Worm (Caenorhabditis elegans) whole organism, L4 larva: ENCODE data around the gene unc-61.

ENCODE experiments used
- F10B5.3 ChIP-seq: sonication (generic microtip); optimal IDR thresholded peaks from 2 replicates; lab custom pipeline; 2016; ENCODE audit warnings: mild to moderate bottlenecking, missing genetic modification characterization, missing compliant biosample characterization
- F26F4.8 ChIP-seq: fragments of 200-800 bp; sonication (Bioruptor generic); conservative IDR thresholded peaks from 2 replicates; pipeline ENCODE4 v1.3.6; 2022; ENCODE audit warnings: missing genetic modification characterization, missing compliant biosample characterization
- F37D6.2 ChIP-seq: sonication (generic microtip); optimal IDR thresholded peaks from 2 replicates; lab custom pipeline; 2016; ENCODE audit warnings: mild to moderate bottlenecking, missing genetic modification characterization, missing compliant biosample characterization
- Y105C5A.15 ChIP-seq: fragments of 200-800 bp; sonication (Bioruptor generic); IDR thresholded peaks from 2 replicates; pipeline ENCODE4 v1.3.6; 2022; ENCODE audit warnings: missing genetic modification characterization, missing compliant biosample characterization
- Y5F2A.4 ChIP-seq: fragments of 200-800 bp; sonication (Bioruptor generic); optimal IDR thresholded peaks from 2 replicates; lab custom pipeline; 2018; ENCODE audit warnings: mild to moderate bottlenecking, missing genetic modification characterization, missing compliant biosample characterization
- Y75B8A.6 ChIP-seq: fragments of 200-800 bp; sonication (Bioruptor generic); IDR thresholded peaks from 2 replicates; pipeline ENCODE4 v1.3.6; 2022; ENCODE audit warnings: missing genetic modification reagents, missing genetic modification characterization, missing compliant biosample characterization
- aha-1 ChIP-seq: fragments of 150-350 bp; peaks from one replicate; lab custom pipeline; 2014; ENCODE audit warnings: missing biosample characterization, missing genetic modification characterization
- arid-1 ChIP-seq: fragments of 200-800 bp; sonication (Bioruptor generic); conservative IDR thresholded peaks from 2 replicates; pipeline ENCODE4 v1.3.6; 2022; ENCODE audit warnings: missing genetic modification reagents, missing genetic modification characterization, missing compliant biosample characterization
- daf-8 ChIP-seq: fragments of 200-800 bp; sonication (Bioruptor generic); IDR thresholded peaks from 2 replicates; pipeline ENCODE4 v1.3.6; 2022; ENCODE audit warnings: missing genetic modification characterization, missing compliant biosample characterization
- dmd-6 ChIP-seq: fragments of 200-800 bp; sonication (Bioruptor generic); IDR thresholded peaks from 2 replicates; pipeline ENCODE4 v1.3.6; 2022; ENCODE audit warnings: missing genetic modification reagents, missing genetic modification characterization, missing compliant biosample characterization
- dmd-9 ChIP-seq: fragments of 200-800 bp; sonication (Bioruptor generic); IDR thresholded peaks from 2 replicates; pipeline ENCODE4 v1.3.6; 2022; ENCODE audit warnings: missing genetic modification reagents, missing genetic modification characterization, missing compliant biosample characterization
- fos-1 ChIP-seq: fragments of 150-350 bp; optimal IDR thresholded peaks from 2 replicates; lab custom pipeline; 2014; ENCODE audit warnings: missing biosample characterization, missing genetic modification characterization
- hif-1 ChIP-seq, 2 experiments: sonication (generic microtip); optimal IDR thresholded peaks; 2 replicates each; lab custom pipeline; 2016 to 2017; ENCODE audit warnings: missing compliant biosample characterization in 2 of 2, missing genetic modification characterization in 2 of 2, missing genetic modification reagents in 2 of 2, missing genotype in 2 of 2, mild to moderate bottlenecking in 1 of 2
- jun-1 ChIP-seq: fragments of 150-350 bp; optimal IDR thresholded peaks from 2 replicates; lab custom pipeline; 2014; ENCODE audit warnings: missing biosample characterization, missing genetic modification reagents, missing genetic modification characterization
- lir-3 ChIP-seq: sonication (generic microtip); optimal IDR thresholded peaks from 2 replicates; lab custom pipeline; 2016; ENCODE audit warnings: mild to moderate bottlenecking, missing genetic modification characterization, missing compliant biosample characterization
- mxl-3 ChIP-seq: fragments of 200-800 bp; sonication (Bioruptor generic); optimal IDR thresholded peaks from 2 replicates; lab custom pipeline; 2018; ENCODE audit warnings: mild to moderate bottlenecking, missing genetic modification characterization, missing compliant biosample characterization
- nhr-10 ChIP-seq: fragments of 150-350 bp; optimal IDR thresholded peaks from 2 replicates; lab custom pipeline; 2014; ENCODE audit warnings: missing biosample characterization, missing genetic modification characterization
- nhr-102 ChIP-seq: sonication (generic microtip); optimal IDR thresholded peaks from 2 replicates; lab custom pipeline; 2016; ENCODE audit warnings: mild to moderate bottlenecking, missing genetic modification characterization, moderate library complexity, missing compliant biosample characterization
- nhr-25 ChIP-seq: sonication (generic microtip); optimal IDR thresholded peaks from 2 replicates; lab custom pipeline; 2017; ENCODE audit warnings: missing genetic modification characterization, mild to moderate bottlenecking, missing compliant biosample characterization, antibody characterized with exemption, moderate library complexity, borderline replicate concordance; ENCODE audit not compliant: insufficient read depth
- nhr-28 ChIP-seq: fragments of 150-350 bp; optimal IDR thresholded peaks from 2 replicates; lab custom pipeline; 2014; ENCODE audit warnings: missing biosample characterization, missing genetic modification characterization
- nhr-48 ChIP-seq: sonication (generic microtip); optimal IDR thresholded peaks from 2 replicates; lab custom pipeline; 2016; ENCODE audit warnings: mild to moderate bottlenecking, missing genetic modification characterization, missing compliant biosample characterization
- php-3 ChIP-seq: fragments of 200-800 bp; sonication (Bioruptor generic); IDR thresholded peaks from 2 replicates; pipeline ENCODE4 v1.3.6; 2022; ENCODE audit warnings: missing genetic modification reagents, missing genetic modification characterization, missing compliant biosample characterization
- pqm-1 ChIP-seq: sonication (generic microtip); optimal IDR thresholded peaks from 2 replicates; lab custom pipeline; 2017; ENCODE audit warnings: missing biosample characterization, missing genetic modification characterization
- spr-1 ChIP-seq: sonication (generic microtip); optimal IDR thresholded peaks from 2 replicates; lab custom pipeline; 2016; ENCODE audit warnings: mild to moderate bottlenecking, missing genetic modification characterization, missing compliant biosample characterization
- spr-3 ChIP-seq: fragments of 200-800 bp; sonication (Bioruptor generic); optimal IDR thresholded peaks from 2 replicates; lab custom pipeline; 2018; ENCODE audit warnings: mild to moderate bottlenecking, missing genetic modification characterization, missing compliant biosample characterization
- tra-1 ChIP-seq: fragments of 200-800 bp; sonication (Bioruptor generic); IDR thresholded peaks from 2 replicates; pipeline ENCODE4 v1.3.6; 2022; ENCODE audit warnings: missing genetic modification reagents, missing genetic modification characterization, missing compliant biosample characterization
- unc-39 ChIP-seq: sonication (generic microtip); optimal IDR thresholded peaks from 2 replicates; lab custom pipeline; 2017; ENCODE audit warnings: missing biosample characterization, missing genetic modification characterization
- unc-62 ChIP-seq, 3 experiments: fragments of 150-350 bp in 1 of 3; sonication (generic microtip); optimal IDR thresholded peaks in 2 of 3; peaks in 1 of 3; 1 replicate in 1 of 3; 2 replicates in 2 of 3; lab custom pipeline; 2014 to 2017; ENCODE audit warnings: missing biosample characterization in 3 of 3, missing genetic modification characterization in 3 of 3, missing genetic modification reagents in 3 of 3, missing genotype in 1 of 3
- vab-7 ChIP-seq: fragments of 200-800 bp; sonication (Bioruptor generic); IDR thresholded peaks from 2 replicates; pipeline ENCODE4 v1.3.6; 2022; ENCODE audit warnings: missing genetic modification reagents, missing genetic modification characterization, missing compliant biosample characterization
- zfp-3 ChIP-seq: fragments of 200-800 bp; sonication (Bioruptor generic); conservative IDR thresholded peaks from 2 replicates; pipeline ENCODE4 v1.3.6; 2022; ENCODE audit warnings: missing genetic modification reagents, missing genetic modification characterization, missing compliant biosample characterization

unc-61 gene

DNA sequence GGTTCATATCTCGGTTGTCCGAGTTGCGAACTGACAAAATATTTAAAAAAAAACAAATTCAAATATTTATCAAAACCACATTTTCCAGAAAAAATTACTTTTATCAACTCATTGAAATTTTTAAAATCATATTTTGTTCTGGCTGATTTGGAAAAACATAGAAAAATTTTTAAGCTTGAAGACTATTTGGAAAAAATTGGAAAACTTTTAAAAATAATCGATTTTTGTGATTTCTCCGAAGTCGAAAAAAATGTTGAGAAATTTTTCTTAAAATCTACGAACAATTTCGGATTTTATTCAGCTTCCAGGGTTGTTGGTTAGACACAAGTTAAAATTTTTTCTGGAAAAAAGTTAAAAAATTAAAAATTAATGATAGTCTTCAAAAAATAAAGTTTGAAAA lies 2.8 kb upstream of the unc-61 start, which contains the start of gene Y50E8A.5:
Y50E8A.5 (minus strand) TSS at position 101 of the 400 bp plus-strand sequence.
- TF ChIP-seq Y105C5A.15 (GFP tag; lab: Robert Waterston, UW) (no peak), jun-1 (no peak), F26F4.8 (no peak)

ce11 chrV:14729343-14729742 lies 4.7 kb downstream of the unc-61 start, which contains the start of gene oig-3:
Gene oig-3 (plus strand): TSS chrV:14729643.
- no peak for TF ChIP-seq F26F4.8
- TF ChIP-seq arid-1: no peak
- TF ChIP-seq mxl-3 (GFP tag; lab: Kevin White, UChicago): no peak
- TF ChIP-seq nhr-10 (tag; lab: Kevin White, UChicago): no peak
- TF ChIP-seq F37D6.2 (tag; lab: Kevin White, UChicago): no peak

DNA sequence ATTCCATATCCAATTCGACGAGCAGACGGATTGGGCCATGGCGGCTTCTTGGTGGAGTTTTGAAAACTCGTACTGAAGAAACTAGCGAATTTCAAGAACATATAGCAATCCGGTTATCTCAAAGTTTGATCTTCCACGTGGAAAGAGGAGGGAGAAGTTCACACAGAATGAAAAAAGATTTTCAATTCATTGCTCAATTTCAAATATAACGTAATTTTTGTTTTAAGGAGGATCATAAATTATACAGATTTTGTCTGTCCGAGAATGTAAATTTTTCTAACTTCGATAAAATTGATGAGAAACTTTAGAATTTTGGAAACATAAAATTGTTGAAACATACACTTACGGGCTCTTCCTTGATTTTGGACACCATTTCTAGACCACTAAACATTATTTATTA lies 5.3 kb downstream of the unc-61 start, which contains the start of gene Y50E8A.2:
Y50E8A.2 (minus strand) TSS at position 101 of the 400 bp plus-strand sequence.
- TF ChIP-seq jun-1 (no peak), mxl-3 (GFP tag; lab: Kevin White, UChicago) (no peak), zfp-3 (GFP tag; lab: Robert Waterston, UW) (no peak), tra-1 (GFP tag; lab: Robert Waterston, UW) (no peak), fos-1 (tag; lab: Kevin White, UChicago) (no peak), arid-1 (no peak), daf-8 (no peak), nhr-25 (tag; lab: Kevin White, UChicago) (no peak), nhr-48 (tag; lab: Kevin White, UChicago) (no peak), dmd-9 (GFP tag; lab: Robert Waterston, UW) (no peak)

- TF ChIP-seq spr-1: no peak
- no peak for TF ChIP-seq dmd-9 (GFP tag; lab: Robert Waterston, UW)
- TF ChIP-seq aha-1 (tag; lab: Kevin White, UChicago): peak; percentile 72
Measured at ce11 chrV:14726596-14726995, 7.4 kb downstream of the unc-61 start, which contains the start of gene Y50E8A.1. Gene Y50E8A.1 (plus strand): TSS chrV:14726896.

DNA sequence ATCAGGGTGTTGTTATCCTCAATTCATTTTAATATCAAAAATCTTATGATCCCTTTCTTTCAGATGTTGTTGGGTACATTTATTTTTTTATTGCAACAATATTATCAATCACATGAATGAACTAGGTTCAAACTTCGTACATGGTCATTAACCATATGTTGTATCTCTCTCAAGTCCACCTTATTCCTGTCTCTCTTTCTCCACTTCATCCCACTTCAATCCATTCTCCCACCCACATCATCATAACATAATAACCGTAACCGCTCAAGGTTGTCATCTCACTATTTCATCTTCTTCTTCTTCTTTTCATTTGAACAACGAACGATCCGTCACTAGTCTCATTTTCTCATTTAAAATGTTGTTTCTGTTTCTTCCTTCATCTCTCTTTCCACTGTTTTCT lies 8.6 kb downstream of the unc-61 start:
- TF ChIP-seq mxl-3 (GFP tag; lab: Kevin White, UChicago) (peak; percentile 3), nhr-48 (tag; lab: Kevin White, UChicago) (peak; percentile 91), vab-7 (no peak), nhr-28 (tag; lab: Kevin White, UChicago) (peak; percentile 59), Y5F2A.4 (GFP tag; lab: Kevin White, UChicago) (no peak), dmd-6 (GFP tag; lab: Robert Waterston, UW) (peak; percentile 51)

DNA sequence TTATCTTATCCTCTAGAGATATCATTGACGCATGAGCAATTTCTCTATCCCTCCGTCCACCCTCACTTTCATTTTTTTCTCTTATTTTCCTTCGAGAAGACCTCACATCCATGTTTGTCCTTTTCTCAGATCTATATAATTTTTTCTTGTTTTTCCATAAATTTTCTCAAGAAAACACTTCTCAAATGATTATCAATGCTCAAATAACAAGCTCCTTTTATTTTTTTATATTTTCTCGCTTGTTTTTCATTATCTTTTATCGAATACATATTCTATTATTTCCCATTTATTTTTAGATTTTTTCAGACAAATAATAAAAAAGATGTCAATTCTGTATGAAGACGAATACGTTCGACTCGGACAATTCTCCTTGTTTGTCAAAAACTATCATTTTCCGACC lies 11.0 kb downstream of the unc-61 start, which contains the start of gene R08A2.7:
R08A2.7 (plus strand) TSS at position 301 of the 400 bp plus-strand sequence.
- TF ChIP-seq unc-62 (GFP tag; optimal IDR thresholded peaks at IDR 0.05 in 1 of 2; lab: Kevin White, UChicago) (peak in 1 of 2 experiments; percentile 61), unc-62 (tag; optimal IDR thresholded peaks at IDR 0.05; lab: Kevin White, UChicago) (no peak), php-3 (GFP tag; lab: Robert Waterston, UW) (no peak)

DNA sequence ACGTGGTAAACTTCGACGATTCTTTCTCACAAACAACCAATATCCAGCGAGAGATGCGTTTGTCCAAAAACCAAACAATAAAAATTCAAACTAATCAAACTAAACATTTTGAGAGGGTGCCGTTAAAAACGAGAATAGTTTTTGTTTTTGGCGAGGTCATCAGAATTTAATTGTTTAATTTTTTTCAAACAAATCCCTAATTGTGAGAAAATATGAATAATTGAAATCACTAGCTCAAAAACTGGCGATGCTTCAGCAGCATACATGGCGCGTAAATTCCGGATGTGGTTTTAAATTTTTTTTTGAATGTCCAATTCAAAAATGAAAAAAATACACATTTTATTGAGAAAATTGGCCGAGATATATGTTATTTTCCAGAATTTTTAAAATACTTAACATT lies 14.5 kb downstream of the unc-61 start, which contains the start of gene R08A2.1:
R08A2.1 (minus strand) TSS at position 101 of the 400 bp plus-strand sequence.
- TF ChIP-seq spr-3 (GFP tag; lab: Kevin White, UChicago) (no peak), F10B5.3 (tag; lab: Kevin White, UChicago) (no peak), lir-3 (tag; lab: Kevin White, UChicago) (no peak), nhr-102 (tag; lab: Kevin White, UChicago) (no peak), pqm-1 (tag; lab: Kevin White, UChicago) (no peak), mxl-3 (GFP tag; lab: Kevin White, UChicago) (no peak), spr-1 (no peak), vab-7 (no peak), tra-1 (GFP tag; lab: Robert Waterston, UW) (no peak), unc-39 (tag; lab: Kevin White, UChicago) (no peak), Y75B8A.6 (GFP tag; lab: Robert Waterston, UW) (no peak), hif-1 (tag; optimal IDR thresholded peaks at IDR 0.05; lab: Kevin White, UChicago) (no peak)
